Worm (Caenorhabditis elegans): ENCODE results near the gene F25E2.2.

The F25E2.2 gene

ce11 chrX:785368-785767, 25.2 kb downstream of the F25E2.2 start (continued):
- TF ChIP-seq daf-16 (GFP tag; optimal IDR thresholded peaks at IDR 0.05) (no peak), daf-16 (tag; optimal IDR thresholded peaks at IDR 0.05) (no peak), zag-1 (tag; optimal IDR thresholded peaks at IDR 0.05) (no peak), mes-2 (tag; optimal IDR thresholded peaks at IDR 0.05; ENCODE audit: poor library complexity, severe bottlenecking) (peak; percentile 34), dmd-6 (GFP tag; IDR thresholded peaks at IDR 0.05) (no peak), zfp-3 (GFP tag; conservative IDR thresholded peaks at IDR 0.05) (no peak), T26A8.4 (GFP tag; IDR thresholded peaks at IDR 0.05) (no peak), nhr-76 (tag; optimal IDR thresholded peaks at IDR 0.05) (no peak), spr-1 (tag; optimal IDR thresholded peaks at IDR 0.05) (no peak), nhr-48 (tag; optimal IDR thresholded peaks at IDR 0.05) (no peak)

ce11 chrX:784853-785252, 25.7 kb downstream of the F25E2.2 start, which contains the start of gene T04G9.6:
TSS of gene T04G9.6 (minus strand) at chrX:784953.
- TF ChIP-seq aha-1 (tag) (peak; percentile 25), mxl-3 (GFP tag; optimal IDR thresholded peaks at IDR 0.05) (no peak), unc-62 (GFP tag; optimal IDR thresholded peaks at IDR 0.05 in 1 of 2) (peak in 1 of 2 experiments; percentile 25), unc-62 (tag; optimal IDR thresholded peaks at IDR 0.05) (no peak)

ce11 chrX:780027-780426, 30.6 kb downstream of the F25E2.2 start:
- no peak for TF ChIP-seq lin-38 (GFP tag; IDR thresholded peaks at IDR 0.05)
- peak in 1 of 2 experiments; percentile 65 for TF ChIP-seq unc-62 (GFP tag; optimal IDR thresholded peaks at IDR 0.05 in 1 of 2)
- no peak for TF ChIP-seq unc-62 (tag; optimal IDR thresholded peaks at IDR 0.05)
- TF ChIP-seq zfp-3 (GFP tag; conservative IDR thresholded peaks at IDR 0.05), result no peak
- no peak for TF ChIP-seq lir-3 (tag; optimal IDR thresholded peaks at IDR 0.05)

- TF ChIP-seq vab-7 (GFP tag; IDR thresholded peaks at IDR 0.05) (no peak), aha-1 (tag) (peak; percentile 97)
Measured at ce11 chrX:779259-779658, 31.3 kb downstream of the F25E2.2 start.

ce11 chrX:777421-777820, 33.2 kb downstream of the F25E2.2 start, which contains the start of gene nas-15:
TSS of gene nas-15 (plus strand) at chrX:777721.
- TF ChIP-seq sdz-12 (GFP tag; optimal IDR thresholded peaks at IDR 0.05) (no peak), ceh-20 (GFP tag; IDR thresholded peaks at IDR 0.05) (no peak), ceh-82 (tag; optimal IDR thresholded peaks at IDR 0.05) (no peak), madf-5 (GFP tag; IDR thresholded peaks at IDR 0.05) (no peak), Y75B8A.6 (GFP tag; IDR thresholded peaks at IDR 0.05) (no peak), ceh-62 (tag; optimal IDR thresholded peaks at IDR 0.05) (no peak), lir-3 (tag; optimal IDR thresholded peaks at IDR 0.05) (no peak), zfp-3 (GFP tag; conservative IDR thresholded peaks at IDR 0.05) (no peak), lin-39 (tag; optimal IDR thresholded peaks at IDR 0.05) (no peak), T26A8.4 (GFP tag; IDR thresholded peaks at IDR 0.05) (no peak), daf-16 (GFP tag; optimal IDR thresholded peaks at IDR 0.05) (no peak), daf-16 (tag; optimal IDR thresholded peaks at IDR 0.05) (no peak), snpc-1.2 (GFP tag; IDR thresholded peaks at IDR 0.05) (no peak), lim-7 (GFP tag; IDR thresholded peaks at IDR 0.05) (no peak), mes-2 (tag; optimal IDR thresholded peaks at IDR 0.05; ENCODE audit: poor library complexity, severe bottlenecking) (no peak), lin-15B (tag; optimal IDR thresholded peaks at IDR 0.05) (no peak), egl-43 (GFP tag; IDR thresholded peaks at IDR 0.05) (no peak), spr-1 (tag; optimal IDR thresholded peaks at IDR 0.05) (no peak), spr-3 (GFP tag; optimal IDR thresholded peaks at IDR 0.05) (no peak), egl-27 (tag; optimal IDR thresholded peaks at IDR 0.05) (no peak)

- TF ChIP-seq T26A8.4 (GFP tag; IDR thresholded peaks at IDR 0.05), result no peak
- no peak for TF ChIP-seq Y105C5A.15 (GFP tag; IDR thresholded peaks at IDR 0.05)
- no peak for TF ChIP-seq hif-1 (tag; optimal IDR thresholded peaks at IDR 0.05)
- TF ChIP-seq mxl-2 (GFP tag; conservative IDR thresholded peaks at IDR 0.05), result no peak
Measured at ce11 chrX:772184-772583, 38.4 kb downstream of the F25E2.2 start, which contains the start of gene T04G9.4. TSS of gene T04G9.4 (plus strand) at chrX:772476.
